Fruit fly (Drosophila melanogaster): ENCODE data around the gene Setd3.

The Setd3 gene

DNA sequence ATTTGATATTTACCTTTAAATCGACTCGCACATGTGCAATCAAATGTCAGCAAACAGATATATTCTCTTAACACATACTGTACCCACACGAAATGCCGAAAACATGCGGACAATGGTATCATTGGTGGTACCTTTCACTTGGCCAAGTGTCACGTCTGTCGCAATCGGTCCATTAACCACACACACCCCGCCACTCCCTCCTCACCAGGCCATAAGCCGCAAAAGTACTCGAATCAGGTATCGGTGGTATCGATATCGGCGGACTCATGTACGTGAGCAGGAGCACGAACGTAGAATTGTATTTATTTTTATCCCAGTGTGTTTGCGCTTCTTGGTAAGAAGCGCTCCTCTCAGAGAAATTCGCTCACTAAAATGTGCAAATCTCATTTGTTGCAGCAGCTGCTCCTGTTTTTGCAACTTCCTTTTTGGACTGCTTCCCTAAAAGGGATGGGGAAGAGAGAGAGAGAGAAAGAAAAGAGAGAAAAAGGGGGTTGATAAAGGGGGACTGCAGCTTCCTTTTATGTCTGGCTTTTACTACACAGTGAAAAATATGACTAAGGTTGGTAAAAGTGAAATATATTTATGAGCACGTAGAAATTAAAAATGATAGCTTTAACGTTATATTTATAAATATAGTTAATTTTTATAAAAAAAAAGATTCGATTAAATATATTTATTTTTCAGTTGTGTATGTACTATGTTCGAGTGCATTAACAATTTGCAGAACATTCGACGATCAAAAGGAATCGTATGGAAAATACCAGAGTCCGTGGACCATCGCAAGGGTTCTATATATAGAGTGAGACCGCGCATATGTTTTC is 15.2 kb upstream of the Setd3 start (continued):
- 0 out of 2 replicates have a peak, but pooled peaks have one; percentile 8 for TF ChIP-seq vvl (GFP tag; IDR thresholded peaks at IDR 0.05)
- no peak for TF ChIP-seq ttk (GFP tag; IDR thresholded peaks at IDR 0.05)
- TF ChIP-seq Neu2 (GFP tag; optimal IDR thresholded peaks at IDR 0.05; ENCODE audit: borderline replicate concordance), result no peak
- no peak for TF ChIP-seq CG12299 (tag; optimal IDR thresholded peaks at IDR 0.05)
- no peak for TF ChIP-seq so (GFP tag; IDR thresholded peaks at IDR 0.05)
- TF ChIP-seq emc (GFP tag; optimal IDR thresholded peaks at IDR 0.05), result no peak
- TF ChIP-seq gem (tag; optimal IDR thresholded peaks at IDR 0.05), result peak; percentile 39
- peak; percentile 16 for TF ChIP-seq CG1832 (GFP tag; optimal IDR thresholded peaks at IDR 0.05)
- peak; percentile 13 for TF ChIP-seq sens (GFP tag)
- TF ChIP-seq cas (GFP tag; IDR thresholded peaks at IDR 0.05), result no peak
- TF ChIP-seq CG18764 (GFP tag; optimal IDR thresholded peaks at IDR 0.05), result no peak
- no peak for TF ChIP-seq abd-A (tag; optimal IDR thresholded peaks at IDR 0.05)
- no peak for TF ChIP-seq Elba2 (GFP tag; optimal IDR thresholded peaks at IDR 0.05)
- TF ChIP-seq HLH4C (GFP tag; IDR thresholded peaks at IDR 0.05; ENCODE audit: partially characterized antibody), result no peak
- TF ChIP-seq stwl (tag; optimal IDR thresholded peaks at IDR 0.05), result no peak
- no peak for TF ChIP-seq CG8359 (GFP tag; optimal IDR thresholded peaks at IDR 0.05; ENCODE audit: borderline replicate concordance)
- peak; percentile 5 for TF ChIP-seq BEAF-32 (GFP tag; optimal IDR thresholded peaks at IDR 0.05)
- no peak for TF ChIP-seq CG7786 (GFP tag; optimal IDR thresholded peaks at IDR 0.05)
- TF ChIP-seq CrebB (tag; optimal IDR thresholded peaks at IDR 0.05), result no peak
- no peak for TF ChIP-seq CG10147 (GFP tag; optimal IDR thresholded peaks at IDR 0.05)
- no peak for TF ChIP-seq ato (GFP tag; IDR thresholded peaks at IDR 0.05; ENCODE audit: partially characterized antibody)
- no peak for TF ChIP-seq NC2β (GFP tag; optimal IDR thresholded peaks at IDR 0.05)
- no peak for TF ChIP-seq Dfd (GFP tag; optimal IDR thresholded peaks at IDR 0.05)
- peak; percentile 25; the same call in 1 of the 2 replicates for TF ChIP-seq Dref (GFP tag; IDR thresholded peaks at IDR 0.05)
- TF ChIP-seq CG2889 (GFP tag; IDR thresholded peaks at IDR 0.05), result no peak
- no peak for TF ChIP-seq CG18619 (GFP tag; optimal IDR thresholded peaks at IDR 0.05)
- peak; percentile 28; the same call in 1 of the 2 replicates for TF ChIP-seq HLH3B (GFP tag; IDR thresholded peaks at IDR 0.05)
- no peak for TF ChIP-seq repo (GFP tag; optimal IDR thresholded peaks at IDR 0.05)
- TF ChIP-seq klu (GFP tag; IDR thresholded peaks at IDR 0.05), result no peak
- peak; percentile 56 for TF ChIP-seq CG10979 (tag; optimal IDR thresholded peaks at IDR 0.05)
- TF ChIP-seq Nf-YB (GFP tag; optimal IDR thresholded peaks at IDR 0.05), result no peak
- TF ChIP-seq CG8089 (GFP tag; optimal IDR thresholded peaks at IDR 0.05), result no peak
- no peak for TF ChIP-seq Chrac-16 (GFP tag; optimal IDR thresholded peaks at IDR 0.05)
- TF ChIP-seq sisA (GFP tag; IDR thresholded peaks at IDR 0.05), result no peak
- no peak for TF ChIP-seq Camta (GFP tag; optimal IDR thresholded peaks at IDR 0.05)
- TF ChIP-seq sr (GFP tag; IDR thresholded peaks at IDR 0.05), result no peak
- TF ChIP-seq Nf-YC (tag; optimal IDR thresholded peaks at IDR 0.05), result no peak
- no peak for TF ChIP-seq pum (GFP tag; optimal IDR thresholded peaks at IDR 0.05)
- TF ChIP-seq Oaz (GFP tag; IDR thresholded peaks at IDR 0.05), result no peak
- no peak for TF ChIP-seq Asciz (GFP tag; optimal IDR thresholded peaks at IDR 0.05)
- no peak for TF ChIP-seq tup (GFP tag; optimal IDR thresholded peaks at IDR 0.05)
- TF ChIP-seq CG9727 (GFP tag; optimal IDR thresholded peaks at IDR 0.05), result peak; percentile 50
- peak; percentile 38 for TF ChIP-seq CG17829 (tag; optimal IDR thresholded peaks at IDR 0.05)
- TF ChIP-seq CG9437 (GFP tag; optimal IDR thresholded peaks at IDR 0.05), result no peak
- TF ChIP-seq Dp (GFP tag; optimal IDR thresholded peaks at IDR 0.05), result no peak
- no peak for TF ChIP-seq cwo (GFP tag; optimal IDR thresholded peaks at IDR 0.05)
- TF ChIP-seq CG4854 (GFP tag; optimal IDR thresholded peaks at IDR 0.05), result no peak
- peak; percentile 7 for TF ChIP-seq CG7839 (tag; optimal IDR thresholded peaks at IDR 0.05)
- peak; percentile 27 for TF ChIP-seq nmo (GFP tag; optimal IDR thresholded peaks at IDR 0.05)
